Worm (Caenorhabditis elegans) whole organism, early embryonic: ENCODE data around the gene K02D10.3.

ENCODE experiments used
- B0310.2 ChIP-seq: sonication (generic microtip); optimal IDR thresholded peaks from 2 replicates; lab custom pipeline; 2016; ENCODE audit warnings: mild to moderate bottlenecking, missing genetic modification characterization, missing compliant biosample characterization
- F13C5.2 ChIP-seq: sonication (generic microtip); optimal IDR thresholded peaks from 2 replicates; lab custom pipeline; 2017; ENCODE audit warnings: mild to moderate bottlenecking, missing genetic modification characterization, inconsistent platforms, missing compliant biosample characterization
- aly-1 ChIP-seq: sonication (generic microtip); optimal IDR thresholded peaks from 2 replicates; lab custom pipeline; 2016; ENCODE audit warnings: missing genetic modification characterization, missing compliant biosample characterization
- ama-1 ChIP-seq: fragments of 150-350 bp; optimal IDR thresholded peaks from 2 replicates; lab custom pipeline; 2014
- ceh-13 ChIP-seq: fragments of 200-800 bp; sonication (Bioruptor generic); optimal IDR thresholded peaks from 2 replicates; lab custom pipeline; 2018; ENCODE audit warnings: mild to moderate bottlenecking, missing genetic modification characterization, missing compliant biosample characterization
- ceh-36 ChIP-seq: sonication (generic microtip); optimal IDR thresholded peaks from 2 replicates; lab custom pipeline; 2016; ENCODE audit warnings: missing genetic modification characterization, inconsistent platforms, missing compliant biosample characterization
- ets-7 ChIP-seq: sonication (generic microtip); optimal IDR thresholded peaks from 2 replicates; lab custom pipeline; 2016; ENCODE audit warnings: missing genotype, missing genetic modification characterization, missing compliant biosample characterization
- flt-1 ChIP-seq: fragments of 200-800 bp; sonication (Bioruptor generic); IDR thresholded peaks from 2 replicates; pipeline ENCODE4 v1.3.6; 2022; ENCODE audit warnings: missing genetic modification characterization, missing compliant biosample characterization
- hmbx-1 ChIP-seq: sonication (generic microtip); optimal IDR thresholded peaks from 2 replicates; lab custom pipeline; 2016; ENCODE audit warnings: mild to moderate bottlenecking, missing genetic modification characterization, missing compliant biosample characterization
- hmg-4 ChIP-seq: fragments of 200-800 bp; sonication (Bioruptor generic); optimal IDR thresholded peaks from 2 replicates; lab custom pipeline; 2018; ENCODE audit warnings: mild to moderate bottlenecking, missing genetic modification characterization, missing compliant biosample characterization
- hnd-1 ChIP-seq: sonication (generic microtip); optimal IDR thresholded peaks from 2 replicates; lab custom pipeline; 2016; ENCODE audit warnings: missing genetic modification characterization, missing compliant biosample characterization
- pes-1 ChIP-seq: fragments of 200-800 bp; sonication (Bioruptor generic); IDR thresholded peaks from 2 replicates; pipeline ENCODE4 v1.3.6; 2022; ENCODE audit warnings: missing genetic modification reagents, missing genetic modification characterization, missing compliant biosample characterization
- scrt-1 ChIP-seq: fragments of 200-800 bp; sonication (Bioruptor generic); IDR thresholded peaks from 2 replicates; pipeline ENCODE4 v1.3.6; 2022; ENCODE audit warnings: missing genetic modification characterization, missing compliant biosample characterization
- sea-1 ChIP-seq: fragments of 200-800 bp; sonication (Bioruptor generic); conservative IDR thresholded peaks from 2 replicates; pipeline ENCODE4 v1.3.6; 2022; ENCODE audit warnings: missing genetic modification characterization, missing compliant biosample characterization
- tbx-11 ChIP-seq: fragments of 200-800 bp; sonication (Bioruptor generic); IDR thresholded peaks from 2 replicates; pipeline ENCODE4 v1.3.6; 2022; ENCODE audit warnings: missing genetic modification characterization, missing compliant biosample characterization
- tbx-37 ChIP-seq: fragments of 200-800 bp; sonication (Bioruptor generic); conservative IDR thresholded peaks from 2 replicates; pipeline ENCODE4 v1.3.6; 2022; ENCODE audit warnings: missing genetic modification reagents, missing genetic modification characterization, missing compliant biosample characterization
- tra-4 ChIP-seq: sonication (generic microtip); optimal IDR thresholded peaks from 2 replicates; lab custom pipeline; 2017; ENCODE audit warnings: missing genetic modification characterization, missing compliant biosample characterization

K02D10.3 gene

DNA sequence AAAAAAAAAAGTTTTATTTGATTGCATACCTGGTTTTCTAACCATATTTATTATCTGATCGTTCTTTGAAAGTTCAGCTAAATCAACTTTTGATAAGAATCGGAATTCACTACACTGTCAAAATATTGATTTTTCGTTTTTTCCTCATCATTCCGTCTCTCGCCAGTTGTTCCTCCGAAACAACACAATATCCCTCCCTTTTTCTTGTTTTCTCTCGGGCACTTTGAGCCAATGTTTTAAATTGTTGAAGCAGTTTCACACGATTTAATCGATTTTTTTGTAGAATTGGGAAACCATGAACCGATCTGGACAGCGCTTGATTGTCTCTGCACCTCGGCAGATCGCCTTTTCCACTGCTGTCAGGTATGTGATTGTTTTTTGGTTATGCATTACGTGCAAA is 2.5 kb downstream of the K02D10.3 start, which contains the start of gene K02D10.1:
K02D10.1 (plus strand) TSS at position 284 of the 400 bp plus-strand sequence.
- no peak for TF ChIP-seq hmbx-1 (tag; lab: Kevin White, UChicago)
- TF ChIP-seq F13C5.2 (tag; lab: Kevin White, UChicago): no peak
- no peak for TF ChIP-seq ceh-13 (GFP tag; lab: Kevin White, UChicago)

DNA sequence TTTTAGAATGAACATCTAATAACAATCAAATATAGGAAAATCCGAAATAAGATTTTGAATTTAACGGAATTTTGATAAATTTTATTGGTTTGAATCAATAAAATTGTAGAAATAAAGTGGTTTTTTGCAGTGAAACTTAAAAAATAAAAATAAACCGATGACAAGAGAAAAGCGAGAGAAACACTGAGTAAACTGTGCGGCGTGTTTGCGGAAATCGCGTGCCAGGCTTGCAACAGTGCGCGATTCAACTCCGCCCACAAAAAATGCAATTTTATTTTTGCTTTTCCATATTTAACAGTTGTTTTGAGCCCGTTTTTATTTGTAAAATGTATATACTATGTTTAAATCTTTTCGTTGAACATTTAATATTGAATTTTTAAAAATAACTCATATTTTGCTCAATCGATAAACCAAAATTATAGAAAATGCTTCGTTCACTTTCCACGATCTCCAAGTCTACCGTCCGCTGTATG is 3.8 kb downstream of the K02D10.3 start, which contains the start of gene mtss-1:
mtss-1 (plus strand) TSS at position 423 of the 473 bp plus-strand sequence.
- TF ChIP-seq hmbx-1 (tag; lab: Kevin White, UChicago): peak; percentile 54
- TF ChIP-seq pes-1 (GFP tag; lab: Robert Waterston, UW): peak; percentile 86
- peak; percentile 32 for TF ChIP-seq B0310.2 (tag; lab: Kevin White, UChicago)
- TF ChIP-seq ama-1 (lab: Kevin White, UChicago): no peak
- peak; percentile 45 for TF ChIP-seq tra-4 (tag; lab: Kevin White, UChicago)
- peak; percentile 75 for TF ChIP-seq sea-1 (GFP tag; lab: Robert Waterston, UW)
- TF ChIP-seq scrt-1: peak; percentile 79
- TF ChIP-seq hmg-4 (GFP tag; lab: Kevin White, UChicago): peak; percentile 84
- peak; percentile 67; the same call in 1 of the 2 replicates for TF ChIP-seq tbx-11 (GFP tag; lab: Robert Waterston, UW)
- TF ChIP-seq tbx-37: 0 out of 2 replicates have a peak, but pooled peaks have one; percentile 57
- TF ChIP-seq ceh-36 (tag; lab: Kevin White, UChicago): peak; percentile 50
- peak; percentile 65 for TF ChIP-seq ets-7 (tag; lab: Kevin White, UChicago)
- TF ChIP-seq aly-1 (tag; lab: Kevin White, UChicago): peak; percentile 25
- peak; percentile 61 for TF ChIP-seq ceh-13 (GFP tag; lab: Kevin White, UChicago)
- peak; percentile 52 for TF ChIP-seq hnd-1 (tag; lab: Kevin White, UChicago)
- TF ChIP-seq flt-1: peak; percentile 79
- peak; percentile 92 for TF ChIP-seq F13C5.2 (tag; lab: Kevin White, UChicago)

DNA sequence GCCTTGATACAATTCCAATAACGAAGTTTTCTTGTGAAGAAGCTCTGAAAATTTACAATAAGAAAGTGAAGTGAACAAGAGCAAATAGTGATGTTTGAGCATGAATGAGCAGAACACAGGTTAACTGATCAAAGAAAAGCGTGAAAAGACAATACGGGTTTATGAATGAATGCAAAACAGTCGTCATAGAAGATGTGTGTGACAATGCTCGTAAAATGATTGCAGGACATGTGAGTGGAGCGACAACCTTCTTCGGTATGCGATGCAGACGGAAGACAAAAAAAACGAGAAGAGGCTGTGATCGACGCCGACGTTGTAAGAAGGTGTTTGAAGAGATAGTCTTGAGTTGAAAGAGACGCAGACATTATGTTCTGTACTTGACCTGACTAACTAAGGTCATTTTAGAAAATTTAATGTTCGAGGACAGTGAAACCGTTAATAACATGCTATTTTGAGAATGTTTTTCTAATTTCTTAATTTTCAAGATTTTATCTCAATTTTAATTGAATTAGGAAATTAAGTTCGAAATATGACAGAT is 4.4 kb downstream of the K02D10.3 start, which contains the start of gene mig-22:
mig-22 (minus strand) TSS at position 51 of the 538 bp plus-strand sequence.
- TF ChIP-seq flt-1 (no peak), hmbx-1 (tag; lab: Kevin White, UChicago) (no peak), F13C5.2 (tag; lab: Kevin White, UChicago) (no peak), ceh-36 (tag; lab: Kevin White, UChicago) (no peak), ets-7 (tag; lab: Kevin White, UChicago) (no peak), sea-1 (GFP tag; lab: Robert Waterston, UW) (no peak), tbx-11 (GFP tag; lab: Robert Waterston, UW) (no peak), hmg-4 (GFP tag; lab: Kevin White, UChicago) (no peak), B0310.2 (tag; lab: Kevin White, UChicago) (no peak), ceh-13 (GFP tag; lab: Kevin White, UChicago) (no peak), ama-1 (lab: Kevin White, UChicago) (no peak), aly-1 (tag; lab: Kevin White, UChicago) (no peak), tbx-37 (no peak), hnd-1 (tag; lab: Kevin White, UChicago) (no peak), scrt-1 (no peak), tra-4 (tag; lab: Kevin White, UChicago) (no peak), pes-1 (GFP tag; lab: Robert Waterston, UW) (no peak)

- TF ChIP-seq ceh-36 (tag; lab: Kevin White, UChicago) (no peak), sea-1 (GFP tag; lab: Robert Waterston, UW) (no peak), tbx-11 (GFP tag; lab: Robert Waterston, UW) (no peak), pes-1 (GFP tag; lab: Robert Waterston, UW) (no peak), scrt-1 (no peak), hmbx-1 (tag; lab: Kevin White, UChicago) (no peak), tbx-37 (no peak), aly-1 (tag; lab: Kevin White, UChicago) (no peak)
These were observed 5.3 kb downstream of the K02D10.3 start for ce11 chrIII:8766467-8766866.

DNA sequence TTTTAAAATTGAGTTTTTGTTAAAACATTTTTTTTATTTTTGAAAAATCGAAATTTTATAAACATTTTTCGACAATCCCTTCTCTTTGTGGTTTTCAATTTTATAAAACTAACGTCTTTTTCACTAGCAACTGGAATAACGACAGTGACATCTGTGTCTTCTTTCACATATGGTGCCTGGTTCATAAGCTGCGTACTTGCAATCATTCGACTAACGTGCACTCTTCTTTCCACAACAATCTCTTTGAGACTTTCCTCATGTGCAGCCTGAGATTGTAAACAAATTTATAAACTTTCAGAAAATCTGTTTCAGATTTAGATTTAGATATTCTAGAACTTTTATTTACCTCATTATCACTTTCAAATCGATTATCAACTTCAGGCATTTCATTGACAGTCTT is 6.7 kb downstream of the K02D10.3 start:
- TF ChIP-seq tra-4 (tag; lab: Kevin White, UChicago): no peak
- TF ChIP-seq tbx-37: no peak
- TF ChIP-seq ceh-36 (tag; lab: Kevin White, UChicago): no peak
- no peak for TF ChIP-seq ets-7 (tag; lab: Kevin White, UChicago)
- no peak for TF ChIP-seq scrt-1
- TF ChIP-seq aly-1 (tag; lab: Kevin White, UChicago): no peak
- no peak for TF ChIP-seq B0310.2 (tag; lab: Kevin White, UChicago)
- no peak for TF ChIP-seq F13C5.2 (tag; lab: Kevin White, UChicago)
- no peak for TF ChIP-seq ama-1 (lab: Kevin White, UChicago)
- TF ChIP-seq flt-1: no peak
- no peak for TF ChIP-seq ceh-13 (GFP tag; lab: Kevin White, UChicago)
- TF ChIP-seq pes-1 (GFP tag; lab: Robert Waterston, UW): no peak
- TF ChIP-seq sea-1 (GFP tag; lab: Robert Waterston, UW): no peak
- TF ChIP-seq tbx-11 (GFP tag; lab: Robert Waterston, UW): no peak
- TF ChIP-seq hmg-4 (GFP tag; lab: Kevin White, UChicago): no peak
- no peak for TF ChIP-seq hmbx-1 (tag; lab: Kevin White, UChicago)
- no peak for TF ChIP-seq hnd-1 (tag; lab: Kevin White, UChicago)

DNA sequence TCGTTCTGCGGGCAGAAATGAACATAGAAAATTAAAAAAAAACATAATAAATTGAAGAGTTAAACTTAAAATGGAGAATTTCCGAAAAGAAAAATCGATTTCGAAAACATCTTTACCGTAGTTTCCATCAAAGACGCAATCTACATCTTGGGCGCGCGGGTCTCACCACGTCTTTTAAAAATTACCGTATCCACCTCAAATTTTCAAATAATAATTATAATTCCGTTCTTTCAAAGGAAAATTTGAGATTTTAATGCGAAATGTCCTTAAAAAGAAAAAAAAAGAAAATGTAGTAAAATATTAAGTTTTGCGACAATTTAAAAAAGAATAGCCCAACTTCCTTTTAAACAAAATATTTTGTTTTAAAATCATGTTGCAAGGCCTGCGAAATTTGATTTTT is 8.6 kb downstream of the K02D10.3 start:
- TF ChIP-seq flt-1 (no peak), aly-1 (tag; lab: Kevin White, UChicago) (no peak), pes-1 (GFP tag; lab: Robert Waterston, UW) (no peak), ets-7 (tag; lab: Kevin White, UChicago) (no peak), hnd-1 (tag; lab: Kevin White, UChicago) (no peak), ama-1 (lab: Kevin White, UChicago) (no peak), hmbx-1 (tag; lab: Kevin White, UChicago) (no peak)

- TF ChIP-seq aly-1 (tag; lab: Kevin White, UChicago): no peak
- TF ChIP-seq pes-1 (GFP tag; lab: Robert Waterston, UW): no peak
These were observed 9.7 kb downstream of the K02D10.3 start for ce11 chrIII:8762016-8762415.
